Fruit fly (Drosophila melanogaster) whole organism, embryonic: ENCODE results near the gene Prp31.

Experiments
- Bgb ChIP-seq: fragments of 200-800 bp; sonication (Bioruptor generic); IDR thresholded peaks from 2 replicates; pipeline ENCODE4 v1.3.6; 2022; ENCODE audit warnings: missing biosample characterization, missing genetic modification characterization; ENCODE audit not compliant: partially characterized antibody
- CG10654 ChIP-seq: fragments of 200-800 bp; sonication (Bioruptor generic); optimal IDR thresholded peaks from 2 replicates; lab custom pipeline; 2016; ENCODE audit warnings: missing biosample characterization, missing genetic modification characterization
- CG12155 ChIP-seq: fragments of 200-800 bp; sonication (Bioruptor generic); optimal IDR thresholded peaks from 3 replicates; lab custom pipeline; 2016; ENCODE audit warnings: missing biosample characterization, missing genetic modification characterization
- CG12391 ChIP-seq: fragments of 200-800 bp; sonication (Bioruptor generic); optimal IDR thresholded peaks from 3 replicates; lab custom pipeline; 2018; ENCODE audit warnings: missing biosample characterization, mild to moderate bottlenecking, missing genetic modification characterization, moderate library complexity
- CG13287 ChIP-seq: fragments of 200-800 bp; sonication (Bioruptor generic); IDR thresholded peaks from 2 replicates; pipeline ENCODE4 v1.3.6; 2022; ENCODE audit warnings: missing biosample characterization, missing genetic modification characterization; ENCODE audit not compliant: partially characterized antibody
- CG14014 ChIP-seq: fragments of 200-800 bp; sonication (Bioruptor generic); IDR thresholded peaks from 2 replicates; pipeline ENCODE4 v1.3.6; 2022; ENCODE audit warnings: missing biosample characterization, missing genetic modification characterization
- CG14667 ChIP-seq: fragments of 200-800 bp; sonication (Bioruptor generic); IDR thresholded peaks from 2 replicates; pipeline ENCODE4 v1.3.6; 2022; ENCODE audit warnings: missing biosample characterization, missing genetic modification characterization
- CG14710 ChIP-seq: fragments of 200-800 bp; sonication (Bioruptor generic); optimal IDR thresholded peaks from 3 replicates; lab custom pipeline; 2019; ENCODE audit warnings: missing biosample characterization, mild to moderate bottlenecking, missing genetic modification characterization, moderate library complexity
- CG14860 ChIP-seq: fragments of 200-800 bp; sonication (Bioruptor generic); IDR thresholded peaks from 3 replicates; pipeline ENCODE4 v1.3.6; 2022; ENCODE audit warnings: missing biosample characterization, missing genetic modification characterization; ENCODE audit not compliant: partially characterized antibody
- CG1603 ChIP-seq: fragments of 200-800 bp; sonication (Bioruptor generic); optimal IDR thresholded peaks from 2 replicates; lab custom pipeline; 2019; ENCODE audit warnings: missing biosample characterization, mild to moderate bottlenecking, missing genetic modification characterization, moderate library complexity
- CG17359 ChIP-seq: fragments of 200-800 bp; sonication (Bioruptor generic); optimal IDR thresholded peaks from 3 replicates; lab custom pipeline; 2018; ENCODE audit warnings: missing biosample characterization, mild to moderate bottlenecking, missing genetic modification characterization, moderate library complexity
- CG1832 ChIP-seq: fragments of 200-800 bp; sonication (Bioruptor generic); optimal IDR thresholded peaks from 2 replicates; lab custom pipeline; 2017; ENCODE audit warnings: missing biosample characterization, mild to moderate bottlenecking, missing genetic modification characterization, inconsistent platforms
- CG2202 ChIP-seq: fragments of 200-800 bp; sonication (Bioruptor generic); optimal IDR thresholded peaks from 2 replicates; lab custom pipeline; 2018; ENCODE audit warnings: missing biosample characterization, mild to moderate bottlenecking, missing genetic modification characterization
- CG2875 ChIP-seq: fragments of 200-800 bp; sonication (Bioruptor generic); optimal IDR thresholded peaks from 2 replicates; lab custom pipeline; 2017; ENCODE audit warnings: missing biosample characterization, mild to moderate bottlenecking, missing genetic modification characterization, missing genetic modification reagents
- CG3281 ChIP-seq: fragments of 200-800 bp; sonication (Bioruptor generic); optimal IDR thresholded peaks from 3 replicates; lab custom pipeline; 2017; ENCODE audit warnings: missing biosample characterization, mild to moderate bottlenecking, missing genetic modification characterization
- CG4404 ChIP-seq: fragments of 200-800 bp; sonication (Bioruptor generic); IDR thresholded peaks from 2 replicates; pipeline ENCODE4 v1.3.6; 2022; ENCODE audit warnings: missing biosample characterization, missing genetic modification characterization
- CG4424 ChIP-seq: fragments of 200-800 bp; sonication (Bioruptor generic); optimal IDR thresholded peaks from 3 replicates; lab custom pipeline; 2016; ENCODE audit warnings: missing biosample characterization, missing genetic modification characterization
- CG4730 ChIP-seq: fragments of 200-800 bp; sonication (Bioruptor generic); IDR thresholded peaks from 2 replicates; pipeline ENCODE4 v1.3.6; 2022; ENCODE audit warnings: missing biosample characterization, missing genetic modification characterization
- CG6791 ChIP-seq: fragments of 200-800 bp; sonication (Bioruptor generic); IDR thresholded peaks from 3 replicates; pipeline ENCODE4 v1.3.6; 2022; ENCODE audit warnings: missing biosample characterization, missing genetic modification characterization; ENCODE audit not compliant: partially characterized antibody
- CTCF ChIP-seq: fragments of 200-800 bp; sonication (Bioruptor generic); optimal IDR thresholded peaks from 2 replicates; lab custom pipeline; 2017; ENCODE audit warnings: missing biosample characterization, mild to moderate bottlenecking, missing genetic modification characterization, moderate library complexity
- Dll ChIP-seq: fragments of 200-800 bp; sonication (Bioruptor generic); IDR thresholded peaks from 4 replicates; pipeline ENCODE4 v1.3.6; 2022; ENCODE audit warnings: missing biosample characterization, missing genetic modification characterization; ENCODE audit not compliant: partially characterized antibody
- Dp ChIP-seq: fragments of 200-800 bp; sonication (Bioruptor generic); optimal IDR thresholded peaks from 2 replicates; lab custom pipeline; 2018; ENCODE audit warnings: missing biosample characterization, mild to moderate bottlenecking, missing genetic modification characterization, moderate library complexity
- Dref ChIP-seq: fragments of 200-800 bp; sonication (Bioruptor generic); IDR thresholded peaks from 2 replicates; pipeline ENCODE4 v1.3.6; 2022; ENCODE audit warnings: missing biosample characterization, missing genetic modification characterization
- Lpt ChIP-seq: fragments of >200 bp; optimal IDR thresholded peaks from 2 replicates; lab custom pipeline; 2018; ENCODE audit warnings: missing biosample characterization, missing genetic modification characterization
- MBD-R2 ChIP-seq: fragments of 200-800 bp; sonication (Bioruptor generic); IDR thresholded peaks from 2 replicates; pipeline ENCODE4 v1.3.6; 2022; ENCODE audit warnings: missing biosample characterization, missing genetic modification characterization
- NFAT ChIP-seq: fragments of 200-800 bp; sonication (Bioruptor generic); IDR thresholded peaks from 2 replicates; pipeline ENCODE4 v1.3.6; 2022; ENCODE audit warnings: missing biosample characterization, missing genetic modification characterization
- Opbp ChIP-seq: fragments of 200-800 bp; sonication (Bioruptor generic); IDR thresholded peaks from 3 replicates; pipeline ENCODE4 v1.3.6; 2022; ENCODE audit warnings: missing biosample characterization, missing genetic modification characterization; ENCODE audit not compliant: partially characterized antibody
- Pdp1 ChIP-seq, 2 experiments: fragments of 200-800 bp; sonication (Bioruptor generic); optimal IDR thresholded peaks; 3 replicates each; lab custom pipeline; 2016; ENCODE audit warnings: missing biosample characterization in 2 of 2, missing genetic modification characterization in 2 of 2, mild to moderate bottlenecking in 1 of 2, moderate library complexity in 1 of 2
- Sry-δ ChIP-seq: fragments of 200-800 bp; sonication (Bioruptor generic); optimal IDR thresholded peaks from 2 replicates; lab custom pipeline; 2016; ENCODE audit warnings: missing biosample characterization, missing genetic modification characterization
- YL-1 ChIP-seq: fragments of 200-800 bp; sonication (Bioruptor generic); optimal IDR thresholded peaks from 3 replicates; lab custom pipeline; 2017; ENCODE audit warnings: missing biosample characterization, mild to moderate bottlenecking, missing genetic modification characterization
- amos ChIP-seq: fragments of 200-800 bp; sonication (Bioruptor generic); IDR thresholded peaks from 2 replicates; pipeline ENCODE4 v1.3.6; 2022; ENCODE audit warnings: missing biosample characterization, missing genetic modification characterization; ENCODE audit not compliant: partially characterized antibody
- bbx ChIP-seq: fragments of 200-800 bp; sonication (Bioruptor generic); IDR thresholded peaks from 2 replicates; pipeline ENCODE4 v1.3.6; 2022; ENCODE audit warnings: missing biosample characterization, missing genetic modification characterization; ENCODE audit not compliant: partially characterized antibody
- ci ChIP-seq: fragments of 200-800 bp; sonication (Bioruptor generic); IDR thresholded peaks from 3 replicates; pipeline ENCODE4 v1.3.6; 2022; ENCODE audit warnings: missing biosample characterization, missing genetic modification characterization
- corto ChIP-seq: fragments of 200-800 bp; sonication (Bioruptor generic); optimal IDR thresholded peaks from 2 replicates; lab custom pipeline; 2016; ENCODE audit warnings: missing biosample characterization, mild to moderate bottlenecking, missing genetic modification characterization, moderate library complexity
- crp ChIP-seq, 2 experiments: fragments of 200-800 bp; sonication (Bioruptor generic); optimal IDR thresholded peaks; 2 replicates in 1 of 2; 3 replicates in 1 of 2; lab custom pipeline; 2017; ENCODE audit warnings: missing biosample characterization in 2 of 2, missing genetic modification characterization in 2 of 2, mild to moderate bottlenecking in 1 of 2, moderate library complexity in 1 of 2
- da ChIP-seq: fragments of 200-800 bp; sonication (Bioruptor generic); optimal IDR thresholded peaks from 2 replicates; lab custom pipeline; 2016; ENCODE audit warnings: missing biosample characterization, missing genetic modification characterization
- dm ChIP-seq: fragments of 200-800 bp; sonication (Bioruptor generic); optimal IDR thresholded peaks from 3 replicates; lab custom pipeline; 2016; ENCODE audit warnings: missing biosample characterization, missing genetic modification characterization
- hb ChIP-seq: fragments of 200-800 bp; sonication (Bioruptor generic); IDR thresholded peaks from 3 replicates; pipeline ENCODE4 v1.3.6; 2022; ENCODE audit warnings: missing biosample characterization, missing genetic modification characterization; ENCODE audit not compliant: partially characterized antibody
- hkb ChIP-seq, 2 experiments: fragments of 200-800 bp in 1 of 2; fragments of >200 bp in 1 of 2; sonication (Bioruptor generic) in 1 of 2; IDR thresholded peaks in 1 of 2; optimal IDR thresholded peaks in 1 of 2; 2 replicates each; pipeline versions ENCODE4 v1.3.6 to Lab custom; 2017 to 2022; ENCODE audit warnings: missing biosample characterization in 1 of 2, missing genetic modification characterization in 1 of 2
- kni ChIP-seq: fragments of 200-800 bp; sonication (Bioruptor generic); optimal IDR thresholded peaks from 3 replicates; lab custom pipeline; 2017; ENCODE audit warnings: mild to moderate bottlenecking, missing biosample characterization, missing genetic modification reagents, missing genetic modification characterization
- lbe ChIP-seq: fragments of 200-800 bp; sonication (Bioruptor generic); optimal IDR thresholded peaks from 2 replicates; lab custom pipeline; 2016; ENCODE audit warnings: missing biosample characterization, mild to moderate bottlenecking, missing genetic modification characterization
- mld ChIP-seq: fragments of 200-800 bp; sonication (Bioruptor generic); IDR thresholded peaks from 3 replicates; pipeline ENCODE4 v1.3.6; 2022; ENCODE audit warnings: missing biosample characterization, missing genetic modification characterization; ENCODE audit not compliant: partially characterized antibody
- nom ChIP-seq: fragments of 200-800 bp; sonication (Bioruptor generic); optimal IDR thresholded peaks from 2 replicates; lab custom pipeline; 2017; ENCODE audit warnings: missing biosample characterization, missing genetic modification characterization, mild to moderate bottlenecking, moderate library complexity, missing genetic modification reagents
- pzg ChIP-seq: fragments of 200-800 bp; sonication (Bioruptor generic); optimal IDR thresholded peaks from 3 replicates; lab custom pipeline; 2018; ENCODE audit warnings: missing biosample characterization, mild to moderate bottlenecking, missing genetic modification characterization, moderate library complexity
- sens ChIP-seq: fragments of 200-800 bp; sonication (Bioruptor generic); peaks from one replicate; lab custom pipeline; 2016; ENCODE audit warnings: missing biosample characterization, missing genetic modification characterization
- slou ChIP-seq: fragments of 200-800 bp; sonication (Bioruptor generic); optimal IDR thresholded peaks from 3 replicates; lab custom pipeline; 2016; ENCODE audit warnings: missing biosample characterization, missing genetic modification characterization
- stwl ChIP-seq: fragments of 200-800 bp; sonication (Bioruptor generic); optimal IDR thresholded peaks from 3 replicates; lab custom pipeline; 2018; ENCODE audit warnings: missing biosample characterization, mild to moderate bottlenecking, missing genetic modification characterization, moderate library complexity
- tx ChIP-seq: fragments of 200-800 bp; sonication (Bioruptor generic); optimal IDR thresholded peaks from 2 replicates; lab custom pipeline; 2016; ENCODE audit warnings: missing biosample characterization, missing genetic modification characterization
- wor ChIP-seq: fragments of 200-800 bp; sonication (Bioruptor generic); IDR thresholded peaks from 2 replicates; pipeline ENCODE4 v1.3.6; 2022; ENCODE audit warnings: missing biosample characterization, missing genetic modification characterization
- z ChIP-seq: fragments of 200-800 bp; sonication (Bioruptor generic); IDR thresholded peaks from 3 replicates; pipeline ENCODE4 v1.3.6; 2022; ENCODE audit warnings: missing biosample characterization, missing genetic modification characterization

Gene Prp31

dm6 chr3L:15163414-15163813 is 4.5 kb downstream of the Prp31 start, which contains the start of gene CG7011:
Gene CG7011, minus strand, starts transcription at chr3L:15163628.
- TF ChIP-seq Sry-δ (GFP tag; lab: Kevin White, UChicago) (peak; percentile 43), amos (GFP tag; lab: Robert Waterston, UW) (peak; percentile 76), CG2875 (GFP tag; lab: Kevin White, UChicago) (no peak), z (GFP tag; lab: Robert Waterston, UW) (no peak), YL-1 (GFP tag; lab: Kevin White, UChicago) (peak; percentile 24), CG12391 (no peak), CG14860 (GFP tag; lab: Robert Waterston, UW) (peak; percentile 31; the same call in 1 of the 3 replicates), Pdp1 (GFP tag; optimal IDR thresholded peaks at IDR 0.05; lab: Kevin White, UChicago) (peak in 1 of 2 experiments; percentile 53), CG12155 (GFP tag; lab: Kevin White, UChicago) (peak; percentile 28), NFAT (GFP tag; lab: Robert Waterston, UW) (no peak), CG2202 (tag; lab: Kevin White, UChicago) (no peak), dm (GFP tag; lab: Kevin White, UChicago) (no peak), CG17359 (tag; lab: Kevin White, UChicago) (no peak), CG4404 (GFP tag; lab: Robert Waterston, UW) (no peak), Dll (GFP tag; lab: Robert Waterston, UW) (peak; percentile 62; the same call in 3 of the 4 replicates), Bgb (GFP tag; lab: Robert Waterston, UW) (peak; percentile 86), nom (GFP tag; lab: Kevin White, UChicago) (no peak), sens (GFP tag; lab: Kevin White, UChicago) (peak; percentile 23), CG4424 (GFP tag; lab: Kevin White, UChicago) (no peak), bbx (GFP tag; lab: Robert Waterston, UW) (peak; percentile 78), CG1832 (GFP tag; lab: Kevin White, UChicago) (no peak), slou (GFP tag; lab: Kevin White, UChicago) (no peak), hkb (optimal IDR thresholded peaks at IDR 0.05; lab: Kevin White, UChicago) (no peak), hkb (GFP tag; IDR thresholded peaks at IDR 0.05; lab: Robert Waterston, UW) (no peak), pzg (GFP tag; lab: Kevin White, UChicago) (peak; percentile 57), ci (GFP tag; lab: Robert Waterston, UW) (no peak), CTCF (GFP tag; lab: Kevin White, UChicago) (peak; percentile 79), crp (GFP tag; optimal IDR thresholded peaks at IDR 0.05; lab: Kevin White, UChicago) (peak; percentile 72 to 93), da (GFP tag; lab: Kevin White, UChicago) (peak; percentile 39), kni (GFP tag; lab: Kevin White, UChicago) (no peak), mld (GFP tag; lab: Robert Waterston, UW) (no peak), wor (GFP tag; lab: Robert Waterston, UW) (no peak), CG14710 (tag; lab: Kevin White, UChicago) (peak; percentile 13), CG1603 (peak; percentile 30), CG14667 (GFP tag; lab: Robert Waterston, UW) (no peak), CG13287 (GFP tag; lab: Robert Waterston, UW) (peak; percentile 66), hb (GFP tag; lab: Robert Waterston, UW) (0 out of 3 replicates have a peak, but pooled peaks have one; percentile 34), CG6791 (peak; percentile 65), CG3281 (GFP tag; lab: Kevin White, UChicago) (no peak), Dref (GFP tag; lab: Robert Waterston, UW) (peak; percentile 66), tx (no peak), MBD-R2 (GFP tag; lab: Robert Waterston, UW) (peak; percentile 67), CG4730 (GFP tag; lab: Robert Waterston, UW) (no peak), stwl (tag; lab: Kevin White, UChicago) (peak; percentile 78), Opbp (GFP tag; lab: Robert Waterston, UW) (peak; percentile 30; the same call in 1 of the 3 replicates), CG14014 (GFP tag; lab: Robert Waterston, UW) (no peak), lbe (GFP tag; lab: Kevin White, UChicago) (no peak), Dp (peak; percentile 37), Lpt (no peak), CG10654 (GFP tag; lab: Kevin White, UChicago) (no peak), corto (GFP tag; lab: Kevin White, UChicago) (no peak)
